Fruit fly (Drosophila melanogaster) whole organism, embryonic: ENCODE measurements around the gene CG32074.
A peak's percentile ranks its signal among the peaks of the same experiment; 100 is the strongest.

ENCODE experiments used
- Abd-B ChIP-seq: fragments of 200-800 bp; sonication (Bioruptor generic); optimal IDR thresholded peaks from 2 replicates; lab custom pipeline; 2018; ENCODE audit warnings: missing biosample characterization, mild to moderate bottlenecking, missing genetic modification characterization, moderate library complexity
- Adf1 ChIP-seq: fragments of 200-800 bp; sonication (Bioruptor generic); IDR thresholded peaks from 2 replicates; pipeline ENCODE4 v1.3.6; 2022; ENCODE audit warnings: missing biosample characterization, missing genetic modification characterization
- Atf-2 ChIP-seq: fragments of 200-800 bp; sonication (Bioruptor generic); optimal IDR thresholded peaks from 2 replicates; lab custom pipeline; 2016; ENCODE audit warnings: missing biosample characterization, missing genetic modification characterization
- Awh ChIP-seq: fragments of 200-800 bp; sonication (Bioruptor generic); IDR thresholded peaks from 2 replicates; pipeline ENCODE4, ENCODE4 v1.3.6; 2022; ENCODE audit warnings: missing biosample characterization, missing genetic modification characterization
- CG10274 ChIP-seq: fragments of 200-800 bp; sonication (Bioruptor generic); optimal IDR thresholded peaks from 3 replicates; lab custom pipeline; 2017; ENCODE audit warnings: missing biosample characterization, mild to moderate bottlenecking, missing genetic modification characterization
- CG10462 ChIP-seq: fragments of 200-800 bp; sonication (Bioruptor generic); optimal IDR thresholded peaks from 2 replicates; lab custom pipeline; 2016; ENCODE audit warnings: missing biosample characterization, missing genetic modification characterization
- CG10565 ChIP-seq: fragments of 200-800 bp; sonication (Bioruptor generic); optimal IDR thresholded peaks from 3 replicates; lab custom pipeline; 2016; ENCODE audit warnings: missing biosample characterization, mild to moderate bottlenecking, missing genetic modification characterization
- CG12299 ChIP-seq: fragments of 200-800 bp; sonication (Bioruptor generic); optimal IDR thresholded peaks from 2 replicates; lab custom pipeline; 2018; ENCODE audit warnings: missing biosample characterization, mild to moderate bottlenecking, missing genetic modification characterization
- CG13624 ChIP-seq: fragments of 200-800 bp; sonication (Bioruptor generic); optimal IDR thresholded peaks from 2 replicates; lab custom pipeline; 2016; ENCODE audit warnings: missing biosample characterization, missing genetic modification characterization
- CG16779 ChIP-seq: fragments of 200-800 bp; sonication (Bioruptor generic); IDR thresholded peaks from 2 replicates; pipeline ENCODE4 v1.3.6; 2022; ENCODE audit warnings: missing biosample characterization, missing genetic modification characterization
- CG16863 ChIP-seq: fragments of 200-800 bp; sonication (Bioruptor generic); optimal IDR thresholded peaks from 3 replicates; lab custom pipeline; 2016; ENCODE audit warnings: missing biosample characterization, missing genetic modification characterization
- CG17385 ChIP-seq: fragments of 200-800 bp; sonication (Bioruptor generic); optimal IDR thresholded peaks from 3 replicates; lab custom pipeline; 2018; ENCODE audit warnings: missing biosample characterization, mild to moderate bottlenecking, missing genetic modification characterization
- CG17912 ChIP-seq: fragments of 200-800 bp; sonication (Bioruptor generic); optimal IDR thresholded peaks from 2 replicates; lab custom pipeline; 2018; ENCODE audit warnings: missing biosample characterization, mild to moderate bottlenecking, missing genetic modification characterization
- CG18262 ChIP-seq: fragments of 200-800 bp; optimal IDR thresholded peaks from 3 replicates; lab custom pipeline; 2019; ENCODE audit warnings: missing biosample characterization, mild to moderate bottlenecking, missing genetic modification characterization, moderate library complexity
- CG2875 ChIP-seq: fragments of 200-800 bp; sonication (Bioruptor generic); optimal IDR thresholded peaks from 2 replicates; lab custom pipeline; 2017; ENCODE audit warnings: missing biosample characterization, mild to moderate bottlenecking, missing genetic modification characterization, missing genetic modification reagents
- CG3995 ChIP-seq: fragments of 200-800 bp; sonication (Bioruptor generic); optimal IDR thresholded peaks from 3 replicates; lab custom pipeline; 2016; ENCODE audit warnings: missing biosample characterization, missing genetic modification characterization
- CG43689 ChIP-seq: fragments of 200-800 bp; sonication (Bioruptor generic); IDR thresholded peaks from 2 replicates; pipeline ENCODE4 v1.3.6; 2022; ENCODE audit warnings: missing biosample characterization, missing genetic modification characterization
- CG4820 ChIP-seq: fragments of 200-800 bp; sonication (Bioruptor generic); optimal IDR thresholded peaks from 3 replicates; lab custom pipeline; 2016; ENCODE audit warnings: missing biosample characterization, missing genetic modification characterization
- CG6854 ChIP-seq: fragments of 200-800 bp; sonication (Bioruptor generic); optimal IDR thresholded peaks from 3 replicates; lab custom pipeline; 2017; ENCODE audit warnings: missing biosample characterization, mild to moderate bottlenecking, missing genetic modification characterization
- CG7372 ChIP-seq: fragments of 200-800 bp; sonication (Bioruptor generic); IDR thresholded peaks from 2 replicates; pipeline ENCODE4 v1.3.6; 2022; ENCODE audit warnings: missing biosample characterization, missing genetic modification characterization
- CkIIα-i1 ChIP-seq: fragments of 200-800 bp; sonication (Bioruptor generic); IDR thresholded peaks from 2 replicates; pipeline ENCODE4 v1.3.6; 2022; ENCODE audit warnings: missing biosample characterization, missing genetic modification characterization
- Dll ChIP-seq: fragments of 200-800 bp; sonication (Bioruptor generic); IDR thresholded peaks from 4 replicates; pipeline ENCODE4 v1.3.6; 2022; ENCODE audit warnings: missing biosample characterization, missing genetic modification characterization; ENCODE audit not compliant: partially characterized antibody
- Gsc ChIP-seq: fragments of 200-800 bp; sonication (Bioruptor generic); IDR thresholded peaks from 2 replicates; pipeline ENCODE4 v1.3.6; 2022; ENCODE audit warnings: missing biosample characterization, missing genetic modification characterization
- MTF-1 ChIP-seq: fragments of 200-800 bp; sonication (Bioruptor generic); optimal IDR thresholded peaks from 2 replicates; lab custom pipeline; 2018; ENCODE audit warnings: missing biosample characterization, mild to moderate bottlenecking, missing genetic modification characterization, borderline replicate concordance
- Mes4 ChIP-seq: fragments of 200-800 bp; sonication (Bioruptor generic); optimal IDR thresholded peaks from 2 replicates; lab custom pipeline; 2016; ENCODE audit warnings: missing biosample characterization, missing genetic modification characterization
- Nf-YA ChIP-seq: fragments of 200-800 bp; sonication (Bioruptor generic); IDR thresholded peaks from 2 replicates; pipeline ENCODE4 v1.3.6; 2022; ENCODE audit warnings: missing biosample characterization, missing genetic modification characterization
- NfI ChIP-seq: fragments of 200-800 bp; sonication (Bioruptor generic); optimal IDR thresholded peaks from 3 replicates; lab custom pipeline; 2018; ENCODE audit warnings: missing biosample characterization, mild to moderate bottlenecking, missing genetic modification characterization, moderate library complexity
- Pdp1 ChIP-seq, 2 experiments: fragments of 200-800 bp; sonication (Bioruptor generic); optimal IDR thresholded peaks; 3 replicates each; lab custom pipeline; 2016; ENCODE audit warnings: missing biosample characterization in 2 of 2, missing genetic modification characterization in 2 of 2, mild to moderate bottlenecking in 1 of 2, moderate library complexity in 1 of 2
- Ravus ChIP-seq: fragments of 200-800 bp; sonication (Bioruptor generic); IDR thresholded peaks from 2 replicates; pipeline ENCODE4 v1.3.6; 2022; ENCODE audit warnings: missing biosample characterization, missing genetic modification characterization
- Ssrp ChIP-seq: fragments of 200-800 bp; sonication (Bioruptor generic); optimal IDR thresholded peaks from 2 replicates; lab custom pipeline; 2018; ENCODE audit warnings: missing biosample characterization, mild to moderate bottlenecking, missing genetic modification characterization, moderate library complexity
- TFAM ChIP-seq: fragments of 200-800 bp; sonication (Bioruptor generic); optimal IDR thresholded peaks from 2 replicates; lab custom pipeline; 2017; ENCODE audit warnings: missing biosample characterization, missing genetic modification characterization, inconsistent platforms
- al ChIP-seq: fragments of 200-800 bp; sonication (Bioruptor generic); IDR thresholded peaks from 2 replicates; pipeline ENCODE4 v1.3.6; 2022; ENCODE audit warnings: missing biosample characterization, missing genetic modification characterization
- cad ChIP-seq: fragments of >200 bp; optimal IDR thresholded peaks from 2 replicates; lab custom pipeline; 2017; ENCODE audit warnings: missing biosample characterization, missing genetic modification characterization
- corto ChIP-seq: fragments of 200-800 bp; sonication (Bioruptor generic); optimal IDR thresholded peaks from 2 replicates; lab custom pipeline; 2016; ENCODE audit warnings: missing biosample characterization, mild to moderate bottlenecking, missing genetic modification characterization, moderate library complexity
- da ChIP-seq: fragments of 200-800 bp; sonication (Bioruptor generic); optimal IDR thresholded peaks from 2 replicates; lab custom pipeline; 2016; ENCODE audit warnings: missing biosample characterization, missing genetic modification characterization
- fd102C ChIP-seq: fragments of 200-800 bp; sonication (Bioruptor generic); optimal IDR thresholded peaks from 2 replicates; lab custom pipeline; 2018; ENCODE audit warnings: missing biosample characterization, mild to moderate bottlenecking, missing genetic modification characterization, moderate library complexity
- gem ChIP-seq: fragments of 200-800 bp; sonication (Bioruptor generic); optimal IDR thresholded peaks from 2 replicates; lab custom pipeline; 2019; ENCODE audit warnings: missing biosample characterization, mild to moderate bottlenecking, missing genetic modification characterization, moderate library complexity
- otp ChIP-seq: fragments of 200-800 bp; sonication (Bioruptor generic); IDR thresholded peaks from 3 replicates; pipeline ENCODE4, ENCODE4 v1.3.6; 2022; ENCODE audit warnings: missing biosample characterization, missing genetic modification characterization
- peb ChIP-seq: fragments of 200-800 bp; sonication (Bioruptor generic); IDR thresholded peaks from 2 replicates; pipeline ENCODE4 v1.3.6; 2022; ENCODE audit warnings: missing biosample characterization, missing genetic modification characterization
- pho ChIP-seq: fragments of 200-800 bp; sonication (Bioruptor generic); optimal IDR thresholded peaks from 2 replicates; lab custom pipeline; 2016; ENCODE audit warnings: missing biosample characterization, missing genetic modification characterization
- pros ChIP-seq: fragments of 200-800 bp; sonication (Bioruptor generic); optimal IDR thresholded peaks from 3 replicates; lab custom pipeline; 2019; ENCODE audit warnings: missing biosample characterization, mild to moderate bottlenecking, missing genetic modification characterization, moderate library complexity
- run ChIP-seq: fragments of 200-800 bp; sonication (Bioruptor generic); optimal IDR thresholded peaks from 3 replicates; lab custom pipeline; 2018; ENCODE audit warnings: missing biosample characterization, mild to moderate bottlenecking, missing genetic modification characterization
- sd ChIP-seq: fragments of 200-800 bp; sonication (Bioruptor generic); optimal IDR thresholded peaks from 3 replicates; lab custom pipeline; 2018; ENCODE audit warnings: missing biosample characterization, mild to moderate bottlenecking, missing genetic modification characterization, moderate library complexity
- sima ChIP-seq: fragments of 200-800 bp; sonication (Bioruptor generic); optimal IDR thresholded peaks from 2 replicates; lab custom pipeline; 2016; ENCODE audit warnings: missing biosample characterization, missing genetic modification characterization
- sqz ChIP-seq: fragments of 200-800 bp; sonication (Bioruptor generic); optimal IDR thresholded peaks from 3 replicates; lab custom pipeline; 2018; ENCODE audit warnings: missing biosample characterization, mild to moderate bottlenecking, missing genetic modification characterization
- stwl ChIP-seq: fragments of 200-800 bp; sonication (Bioruptor generic); optimal IDR thresholded peaks from 3 replicates; lab custom pipeline; 2018; ENCODE audit warnings: missing biosample characterization, mild to moderate bottlenecking, missing genetic modification characterization, moderate library complexity
- ttk ChIP-seq: fragments of 200-800 bp; sonication (Bioruptor generic); IDR thresholded peaks from 2 replicates; pipeline ENCODE4 v2.1.2; 2022; ENCODE audit warnings: missing biosample characterization, missing genetic modification characterization
- vnd ChIP-seq: fragments of 200-800 bp; sonication (Bioruptor generic); IDR thresholded peaks from 3 replicates; pipeline ENCODE4 v1.3.6; 2022; ENCODE audit warnings: missing biosample characterization, missing genetic modification characterization; ENCODE audit not compliant: partially characterized antibody
- vvl ChIP-seq: fragments of 200-800 bp; sonication (Bioruptor generic); IDR thresholded peaks from 2 replicates; pipeline ENCODE4 v1.3.6; 2022; ENCODE audit warnings: missing biosample characterization, missing genetic modification characterization

CG32074 gene

DNA sequence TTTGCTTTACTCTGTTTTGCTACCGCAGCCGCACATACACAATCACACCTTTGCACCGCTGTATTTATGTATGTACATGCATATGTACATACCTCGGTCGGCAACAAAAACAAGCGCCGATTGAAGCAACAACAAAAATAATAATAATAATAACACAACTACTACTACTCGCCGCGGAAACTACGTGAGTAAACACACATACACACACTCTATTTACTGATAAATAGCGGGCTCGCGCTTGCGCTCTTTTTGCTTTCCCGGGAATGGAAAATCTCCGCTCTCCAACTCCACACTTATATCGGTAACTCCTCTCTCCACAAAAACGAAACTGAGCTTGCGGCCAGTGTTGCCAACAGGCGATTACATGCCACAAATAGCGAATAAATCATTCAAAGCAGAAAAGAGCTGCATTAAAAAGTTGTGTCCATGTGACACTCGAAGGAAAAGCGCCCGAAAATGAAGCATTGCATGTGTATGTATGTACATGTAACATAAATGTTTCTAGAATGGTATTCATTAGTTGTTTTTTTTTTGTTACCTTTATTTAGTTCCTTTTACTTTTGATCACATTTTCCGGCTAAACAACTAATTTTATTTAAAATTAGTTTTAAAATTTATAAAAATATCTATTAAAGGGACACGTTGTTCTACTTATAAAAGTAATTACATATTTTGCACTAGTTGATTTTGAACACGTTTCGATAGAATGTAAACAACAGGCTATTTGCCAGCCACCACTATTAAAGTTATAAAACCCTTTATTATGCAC is 13.3 kb downstream of the CG32074 start (continued):
- TF ChIP-seq CG10565 (GFP tag; lab: Kevin White, UChicago) (no peak), al (no peak), run (tag; lab: Kevin White, UChicago) (peak; percentile 63), pros (GFP tag; lab: Kevin White, UChicago) (peak; percentile 68), CG2875 (GFP tag; lab: Kevin White, UChicago) (peak; percentile 84), CG12299 (peak; percentile 87), CG17385 (GFP tag; lab: Kevin White, UChicago) (peak; percentile 68), fd102C (GFP tag; lab: Kevin White, UChicago) (peak; percentile 88), CG16863 (GFP tag; lab: Kevin White, UChicago) (peak; percentile 54), CG4820 (no peak), CG3995 (GFP tag; lab: Kevin White, UChicago) (no peak), CG6854 (GFP tag; lab: Kevin White, UChicago) (peak; percentile 71), Atf-2 (peak; percentile 55), pho (GFP tag; lab: Kevin White, UChicago) (peak; percentile 69), Ssrp (tag; lab: Kevin White, UChicago) (peak; percentile 2), Mes4 (GFP tag; lab: Kevin White, UChicago) (peak; percentile 76), Ravus (no peak), sqz (GFP tag; lab: Kevin White, UChicago) (peak; percentile 82), Pdp1 (GFP tag; optimal IDR thresholded peaks at IDR 0.05; lab: Kevin White, UChicago) (peak; percentile 55 to 75), Abd-B (GFP tag; lab: Kevin White, UChicago) (no peak), TFAM (GFP tag; lab: Kevin White, UChicago) (no peak), sima (GFP tag; lab: Kevin White, UChicago) (no peak), vvl (GFP tag; lab: Robert Waterston, UW) (peak; percentile 75; the same call in 1 of the 2 replicates), CG43689 (no peak), CG18262 (tag; lab: Kevin White, UChicago) (peak; percentile 30), vnd (GFP tag; lab: Robert Waterston, UW) (no peak), Awh (GFP tag; lab: Robert Waterston, UW) (peak; percentile 67; the same call in 1 of the 2 replicates), otp (GFP tag; lab: Robert Waterston, UW) (peak; percentile 65; the same call in 1 of the 3 replicates), CG13624 (GFP tag; lab: Kevin White, UChicago) (peak; percentile 37), Gsc (GFP tag; lab: Robert Waterston, UW) (no peak), CG7372 (GFP tag; lab: Robert Waterston, UW) (no peak), CG10462 (no peak), CkIIα-i1 (GFP tag; lab: Robert Waterston, UW) (no peak), da (peak; percentile 6), stwl (tag; lab: Kevin White, UChicago) (peak; percentile 47), MTF-1 (GFP tag; lab: Kevin White, UChicago) (peak; percentile 86), Adf1 (peak; percentile 77), Nf-YA (GFP tag; lab: Robert Waterston, UW) (peak; percentile 52; the same call in 1 of the 2 replicates), CG16779 (GFP tag; lab: Robert Waterston, UW) (0 out of 2 replicates have a peak, but pooled peaks have one; percentile 34), corto (GFP tag; lab: Kevin White, UChicago) (peak; percentile 74), Dll (GFP tag; lab: Robert Waterston, UW) (no peak), CG10274 (peak; percentile 12), sd (peak; percentile 93), peb (GFP tag; lab: Robert Waterston, UW) (no peak), gem (tag; lab: Kevin White, UChicago) (peak; percentile 63), ttk (GFP tag; lab: Robert Waterston, UW) (no peak), cad (GFP tag; lab: Kevin White, UChicago) (no peak), CG17912 (GFP tag; lab: Kevin White, UChicago) (peak; percentile 92), NfI (GFP tag; lab: Kevin White, UChicago) (peak; percentile 65)
